Worm (Caenorhabditis elegans): ENCODE data around the gene pha-4.

DNA sequence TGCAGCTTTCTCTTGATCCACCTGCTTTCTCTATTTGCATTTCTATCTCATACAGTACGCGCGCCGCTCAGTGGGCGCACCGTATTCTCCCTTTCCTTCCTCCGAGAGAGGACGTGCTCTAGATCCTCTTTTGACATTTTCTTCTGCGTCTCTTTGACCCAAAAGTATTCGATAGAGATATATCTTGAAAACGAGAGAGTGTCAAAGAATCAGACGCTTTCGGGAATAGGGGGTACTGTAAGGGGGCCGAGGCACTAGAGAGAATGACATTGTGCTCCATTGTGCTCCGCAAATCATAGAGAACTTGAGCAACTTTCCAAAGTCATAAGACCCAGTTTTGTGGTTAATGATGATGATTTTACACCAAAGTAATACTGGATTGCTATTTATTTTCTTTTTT lies 3.8 kb upstream of the pha-4 start:
- TF ChIP-seq B0310.2 (tag; optimal IDR thresholded peaks at IDR 0.05) (no peak), pes-1 (GFP tag; IDR thresholded peaks at IDR 0.05) (no peak)
